Worm (Caenorhabditis elegans): ENCODE data around the gene clec-28.

- no peak for TF ChIP-seq pqm-1 (tag; optimal IDR thresholded peaks at IDR 0.05)
- TF ChIP-seq lin-39 (tag; optimal IDR thresholded peaks at IDR 0.05): no peak
- no peak for TF ChIP-seq ztf-11 (tag; optimal IDR thresholded peaks at IDR 0.05)
Observed at ce11 chrV:16827485-16827884, 38.0 kb upstream of the clec-28 start, which contains the start of gene srh-216.

Data from whole organism, L4 larva.